Fruit fly (Drosophila melanogaster): ENCODE results near the gene HP1D3csd.

Gene HP1D3csd

DNA sequence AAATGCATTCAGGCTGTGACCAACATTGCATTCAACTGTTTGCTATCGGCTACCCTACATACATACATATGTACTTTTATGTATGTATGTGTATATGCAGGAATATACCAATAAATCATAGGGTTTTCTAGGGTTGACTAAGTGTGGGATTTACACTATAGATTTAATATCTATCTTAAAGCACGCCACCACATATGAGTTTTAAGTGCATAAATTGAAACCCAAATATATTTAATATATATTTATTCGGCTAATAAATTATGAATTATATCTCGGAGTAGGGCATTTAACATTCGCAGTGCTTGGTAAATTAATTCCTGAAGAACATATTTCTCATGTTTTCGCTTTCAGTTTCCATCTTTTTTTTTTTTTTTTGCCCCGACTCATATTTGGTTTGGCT is 30.1 kb upstream of the HP1D3csd start (continued):
- TF ChIP-seq stc (GFP tag; IDR thresholded peaks at IDR 0.05) (no peak), Atf-2 (GFP tag; optimal IDR thresholded peaks at IDR 0.05) (no peak), chm (GFP tag; IDR thresholded peaks at IDR 0.05) (no peak), Dip2 (GFP tag; IDR thresholded peaks at IDR 0.05) (no peak), CoRest (tag; optimal IDR thresholded peaks at IDR 0.05) (peak; percentile 25), HLH3B (GFP tag; IDR thresholded peaks at IDR 0.05) (no peak), H15 (GFP tag; IDR thresholded peaks at IDR 0.05) (no peak), Dek (tag; optimal IDR thresholded peaks at IDR 0.05) (no peak), Bdp1 (GFP tag; optimal IDR thresholded peaks at IDR 0.05) (no peak), bab2 (GFP tag; optimal IDR thresholded peaks at IDR 0.05) (no peak), Awh (GFP tag; IDR thresholded peaks at IDR 0.05) (no peak), CG6683 (GFP tag; optimal IDR thresholded peaks at IDR 0.05) (no peak), oc (tag; optimal IDR thresholded peaks at IDR 0.05) (peak; percentile 19), Hsf (GFP tag; optimal IDR thresholded peaks at IDR 0.05) (no peak), gt (GFP tag; IDR thresholded peaks at IDR 0.05) (no peak), CG2678 (tag; optimal IDR thresholded peaks at IDR 0.05) (peak; percentile 39), CG15479 (GFP tag; optimal IDR thresholded peaks at IDR 0.05) (no peak), CG1024 (GFP tag; IDR thresholded peaks at IDR 0.05) (no peak), Elba2 (GFP tag; optimal IDR thresholded peaks at IDR 0.05) (no peak), CG2199 (GFP tag; IDR thresholded peaks at IDR 0.05) (no peak), pb (GFP tag; optimal IDR thresholded peaks at IDR 0.05) (no peak), Ets65A (GFP tag) (no peak), lbe (GFP tag; optimal IDR thresholded peaks at IDR 0.05) (peak; percentile 38), CG32772 (GFP tag; IDR thresholded peaks at IDR 0.05) (no peak), ftz-f1 (GFP tag; optimal IDR thresholded peaks at IDR 0.05) (no peak), dysf (GFP tag; IDR thresholded peaks at IDR 0.05) (no peak), gsb (GFP tag; IDR thresholded peaks at IDR 0.05) (no peak), Bgb (GFP tag; IDR thresholded peaks at IDR 0.05; ENCODE audit: partially characterized antibody) (no peak), BtbVII (GFP tag; optimal IDR thresholded peaks at IDR 0.05) (no peak), CG12071 (GFP tag; optimal IDR thresholded peaks at IDR 0.05) (no peak), Rfx (GFP tag; IDR thresholded peaks at IDR 0.05) (no peak), pho (GFP tag; optimal IDR thresholded peaks at IDR 0.05) (no peak), repo (GFP tag; optimal IDR thresholded peaks at IDR 0.05) (no peak), lola (GFP tag; optimal IDR thresholded peaks at IDR 0.05) (peak in 1 of 3 experiments; percentile 48), wor (GFP tag; IDR thresholded peaks at IDR 0.05) (no peak), CG18764 (GFP tag; optimal IDR thresholded peaks at IDR 0.05) (no peak), cg (GFP tag; optimal IDR thresholded peaks at IDR 0.05) (peak; percentile 41), ewg (GFP tag; optimal IDR thresholded peaks at IDR 0.05) (peak; percentile 18), gsb-n (tag; optimal IDR thresholded peaks at IDR 0.05) (peak; percentile 20), nerfin-1 (tag; optimal IDR thresholded peaks at IDR 0.05) (no peak), al (GFP tag; IDR thresholded peaks at IDR 0.05) (no peak), Deaf1 (tag; optimal IDR thresholded peaks at IDR 0.05) (no peak), sim (GFP tag; IDR thresholded peaks at IDR 0.05) (no peak), GATAe (GFP tag; conservative IDR thresholded peaks at IDR 0.05) (no peak), jing (GFP tag; optimal IDR thresholded peaks at IDR 0.05) (no peak), slou (GFP tag; optimal IDR thresholded peaks at IDR 0.05) (no peak), eyg (GFP tag; optimal IDR thresholded peaks at IDR 0.05) (no peak), CG12219 (GFP tag; optimal IDR thresholded peaks at IDR 0.05) (no peak), en (GFP tag; optimal IDR thresholded peaks at IDR 0.05) (no peak), CG13624 (GFP tag; optimal IDR thresholded peaks at IDR 0.05) (no peak), CG10209 (GFP tag; optimal IDR thresholded peaks at IDR 0.05) (no peak), tx (GFP tag; optimal IDR thresholded peaks at IDR 0.05) (no peak), Hr78 (GFP tag; optimal IDR thresholded peaks at IDR 0.05) (no peak)
